Worm (Caenorhabditis elegans) whole organism, young adult: ENCODE data around the gene prx-10.
A peak's percentile ranks its signal among the peaks of the same experiment; 100 is the strongest.

Source experiments
- B0035.1 ChIP-seq: sonication (generic microtip); optimal IDR thresholded peaks from 2 replicates; lab custom pipeline; 2016; ENCODE audit warnings: missing genetic modification characterization, mild to moderate bottlenecking, missing compliant biosample characterization, missing genotype, missing genetic modification reagents
- B0261.1 ChIP-seq: sonication (generic microtip); optimal IDR thresholded peaks from 2 replicates; lab custom pipeline; 2016; ENCODE audit warnings: mild to moderate bottlenecking, missing genetic modification characterization, moderate library complexity, missing compliant biosample characterization
- B0336.3 ChIP-seq: fragments of 200-800 bp; sonication (Bioruptor generic); IDR thresholded peaks from 2 replicates; pipeline ENCODE4 v1.3.6; 2022; ENCODE audit warnings: missing genetic modification characterization, missing compliant biosample characterization
- D2030.7 ChIP-seq: fragments of 200-800 bp; sonication (Bioruptor generic); IDR thresholded peaks from 2 replicates; pipeline ENCODE4 v1.3.6; 2022; ENCODE audit warnings: missing genetic modification reagents, missing genetic modification characterization, missing compliant biosample characterization
- F10E7.11 ChIP-seq: sonication (generic microtip); optimal IDR thresholded peaks from 2 replicates; lab custom pipeline; 2017; ENCODE audit warnings: mild to moderate bottlenecking, missing genetic modification characterization, moderate library complexity, missing compliant biosample characterization
- F33H1.4 ChIP-seq: fragments of 200-800 bp; sonication (Bioruptor generic); IDR thresholded peaks from 2 replicates; pipeline ENCODE4 v1.3.6; 2022; ENCODE audit warnings: missing genetic modification reagents, missing genetic modification characterization, missing compliant biosample characterization
- F37B4.10 ChIP-seq: fragments of 200-800 bp; sonication (Bioruptor generic); IDR thresholded peaks from 2 replicates; pipeline ENCODE4 v1.3.6; 2022; ENCODE audit warnings: missing genetic modification characterization, missing compliant biosample characterization
- F39B2.1 ChIP-seq: fragments of 200-800 bp; sonication (Bioruptor generic); IDR thresholded peaks from 2 replicates; pipeline ENCODE4 v1.3.6; 2022; ENCODE audit warnings: missing genetic modification reagents, missing genetic modification characterization, missing compliant biosample characterization
- F52B5.7 ChIP-seq: sonication (generic microtip); optimal IDR thresholded peaks from 2 replicates; lab custom pipeline; 2016; ENCODE audit warnings: mild to moderate bottlenecking, missing genetic modification characterization, missing compliant biosample characterization
- F57A8.1 ChIP-seq: fragments of 200-800 bp; sonication (Bioruptor generic); optimal IDR thresholded peaks from 2 replicates; lab custom pipeline; 2018; ENCODE audit warnings: mild to moderate bottlenecking, missing genetic modification characterization, moderate library complexity, missing compliant biosample characterization
- T26A5.8 ChIP-seq: sonication (generic microtip); optimal IDR thresholded peaks from 2 replicates; lab custom pipeline; 2016; ENCODE audit warnings: missing genetic modification characterization, missing compliant biosample characterization
- Y67H2A.10 ChIP-seq: fragments of 200-800 bp; sonication (Bioruptor generic); conservative IDR thresholded peaks from 2 replicates; pipeline ENCODE4 v1.3.6; 2022; ENCODE audit warnings: missing genetic modification reagents, missing genetic modification characterization, missing compliant biosample characterization
- akir-1 ChIP-seq: fragments of 200-800 bp; sonication (Bioruptor generic); optimal IDR thresholded peaks from 2 replicates; lab custom pipeline; 2018; ENCODE audit warnings: mild to moderate bottlenecking, missing genetic modification characterization, moderate library complexity, missing compliant biosample characterization
- ama-1 ChIP-seq, 3 experiments: fragments of 150-350 bp in 1 of 3; sonication (generic microtip) in 2 of 3; optimal IDR thresholded peaks; 2 replicates each; lab custom pipeline; 2014 to 2018; ENCODE audit warnings: missing biosample characterization in 2 of 3, missing genetic modification characterization in 2 of 3, missing genetic modification reagents in 2 of 3
- atf-7 ChIP-seq: sonication (generic microtip); optimal IDR thresholded peaks from 2 replicates; lab custom pipeline; 2017; ENCODE audit warnings: mild to moderate bottlenecking, missing genetic modification characterization, missing compliant biosample characterization
- athp-1 ChIP-seq: sonication (generic microtip); optimal IDR thresholded peaks from 2 replicates; lab custom pipeline; 2017; ENCODE audit warnings: mild to moderate bottlenecking, missing genetic modification characterization, missing compliant biosample characterization
- cebp-1 ChIP-seq, 2 experiments: fragments of 200-800 bp in 1 of 2; sonication (Bioruptor generic) in 1 of 2; sonication (generic microtip) in 1 of 2; IDR thresholded peaks in 1 of 2; optimal IDR thresholded peaks in 1 of 2; 2 replicates each; pipeline versions ENCODE4 v1.3.6 to Lab custom; 2017 to 2022; ENCODE audit warnings: missing compliant biosample characterization in 2 of 2, missing genetic modification characterization in 2 of 2, mild to moderate bottlenecking in 1 of 2, missing genetic modification reagents in 1 of 2, moderate library complexity in 1 of 2
- ceh-100 ChIP-seq: fragments of 200-800 bp; sonication (Bioruptor generic); IDR thresholded peaks from 2 replicates; pipeline ENCODE4 v1.3.6; 2022; ENCODE audit warnings: missing genetic modification reagents, missing genetic modification characterization, missing compliant biosample characterization
- ceh-27 ChIP-seq: fragments of 200-800 bp; sonication (Bioruptor generic); optimal IDR thresholded peaks from 2 replicates; lab custom pipeline; 2018; ENCODE audit warnings: mild to moderate bottlenecking, missing genetic modification characterization, moderate library complexity, missing compliant biosample characterization
- chd-7 ChIP-seq: sonication (generic microtip); optimal IDR thresholded peaks from 2 replicates; lab custom pipeline; 2016; ENCODE audit warnings: mild to moderate bottlenecking, missing genetic modification characterization, moderate library complexity, missing compliant biosample characterization
- die-1 ChIP-seq: sonication (generic microtip); optimal IDR thresholded peaks from 2 replicates; lab custom pipeline; 2016; ENCODE audit warnings: missing genotype, mild to moderate bottlenecking, missing genetic modification characterization, missing compliant biosample characterization
- dox-1 ChIP-seq: fragments of 200-800 bp; sonication (Bioruptor generic); IDR thresholded peaks from 2 replicates; pipeline ENCODE4 v1.3.6; 2022; ENCODE audit warnings: missing genetic modification reagents, missing genetic modification characterization, missing compliant biosample characterization
- efl-1 ChIP-seq: fragments of 150-350 bp; optimal IDR thresholded peaks from 2 replicates; lab custom pipeline; 2014; ENCODE audit warnings: missing biosample characterization, missing genetic modification reagents, missing genetic modification characterization
- egl-44 ChIP-seq: fragments of 200-800 bp; sonication (Bioruptor generic); IDR thresholded peaks from 2 replicates; pipeline ENCODE4 v1.3.6; 2022; ENCODE audit warnings: missing genetic modification reagents, missing genetic modification characterization, missing compliant biosample characterization
- egrh-3 ChIP-seq: fragments of 200-800 bp; sonication (Bioruptor generic); IDR thresholded peaks from 2 replicates; pipeline ENCODE4 v1.3.6; 2022; ENCODE audit warnings: missing genetic modification reagents, missing genetic modification characterization, missing compliant biosample characterization
- hmg-1.2 ChIP-seq: fragments of 200-800 bp; sonication (Bioruptor generic); IDR thresholded peaks from 2 replicates; pipeline ENCODE4 v1.3.6; 2022; ENCODE audit warnings: missing genetic modification reagents, missing genetic modification characterization, missing compliant biosample characterization
- hrde-1 ChIP-seq: sonication (generic microtip); optimal IDR thresholded peaks from 2 replicates; lab custom pipeline; 2016; ENCODE audit warnings: missing genetic modification characterization, mild to moderate bottlenecking, missing compliant biosample characterization, moderate library complexity, missing genotype, missing genetic modification reagents, borderline replicate concordance
- hsf-1 ChIP-seq: fragments of 200-800 bp; sonication (Bioruptor generic); IDR thresholded peaks from 2 replicates; pipeline ENCODE4 v1.3.6; 2022; ENCODE audit warnings: missing genetic modification reagents, missing genetic modification characterization, missing compliant biosample characterization
- lin-26 ChIP-seq: fragments of 200-800 bp; sonication (Bioruptor generic); IDR thresholded peaks from 2 replicates; pipeline ENCODE4 v1.3.6; 2022; ENCODE audit warnings: missing genetic modification reagents, missing genetic modification characterization, missing compliant biosample characterization
- lin-35 ChIP-seq, 3 experiments: fragments of 150-350 bp in 2 of 3; sonication (generic microtip) in 1 of 3; optimal IDR thresholded peaks; 2 replicates each; lab custom pipeline; 2014 to 2018; ENCODE audit warnings: missing biosample characterization in 3 of 3, missing genetic modification characterization in 3 of 3, missing genetic modification reagents in 3 of 3
- lin-40 ChIP-seq: sonication (generic microtip); optimal IDR thresholded peaks from 2 replicates; lab custom pipeline; 2016; ENCODE audit warnings: missing genetic modification characterization, mild to moderate bottlenecking, missing compliant biosample characterization, missing genotype, missing genetic modification reagents
- madf-3 ChIP-seq: fragments of 200-800 bp; sonication (Bioruptor generic); IDR thresholded peaks from 2 replicates; pipeline ENCODE4 v1.3.6; 2022; ENCODE audit warnings: missing genetic modification reagents, missing genetic modification characterization, missing compliant biosample characterization
- madf-8 ChIP-seq: fragments of 200-800 bp; sonication (Bioruptor generic); conservative IDR thresholded peaks from 2 replicates; pipeline ENCODE4 v1.3.6; 2022; ENCODE audit warnings: missing genetic modification reagents, missing genetic modification characterization, missing compliant biosample characterization
- mcd-1 ChIP-seq: fragments of 200-800 bp; sonication (Bioruptor generic); IDR thresholded peaks from 2 replicates; pipeline ENCODE4 v1.3.6; 2022; ENCODE audit warnings: missing genetic modification reagents, missing genetic modification characterization, missing compliant biosample characterization
- nfya-1 ChIP-seq: sonication (generic microtip); optimal IDR thresholded peaks from 2 replicates; lab custom pipeline; 2017; ENCODE audit warnings: antibody characterized with exemption, missing compliant biosample characterization, missing genetic modification characterization, borderline replicate concordance; ENCODE audit not compliant: insufficient read depth
- nfya-2 ChIP-seq: fragments of 200-800 bp; sonication (Bioruptor generic); IDR thresholded peaks from 2 replicates; pipeline ENCODE4 v1.3.6; 2022; ENCODE audit warnings: missing genetic modification reagents, missing genetic modification characterization, missing compliant biosample characterization
- nhr-120 ChIP-seq: fragments of 200-800 bp; sonication (Bioruptor generic); IDR thresholded peaks from 2 replicates; pipeline ENCODE4 v1.3.6; 2022; ENCODE audit warnings: missing genetic modification characterization, missing compliant biosample characterization
- rcor-1 ChIP-seq: fragments of 200-800 bp; sonication (Bioruptor generic); IDR thresholded peaks from 2 replicates; pipeline ENCODE4 v1.3.6; 2022; ENCODE audit warnings: missing genetic modification reagents, missing genetic modification characterization, missing compliant biosample characterization
- snpc-1.1 ChIP-seq: sonication (generic microtip); optimal IDR thresholded peaks from 2 replicates; lab custom pipeline; 2017; ENCODE audit warnings: missing genetic modification characterization, mild to moderate bottlenecking, missing compliant biosample characterization, antibody characterized with exemption, moderate library complexity, missing genotype, missing genetic modification reagents; ENCODE audit not compliant: insufficient read depth
- snpc-3.4 ChIP-seq: sonication (generic microtip); optimal IDR thresholded peaks from 2 replicates; lab custom pipeline; 2017; ENCODE audit warnings: missing genetic modification characterization, mild to moderate bottlenecking, missing compliant biosample characterization, antibody characterized with exemption, moderate library complexity, missing genotype, missing genetic modification reagents
- snpc-4 ChIP-seq, 5 experiments: fragments of 150-350 bp in 1 of 5; sonication (generic microtip) in 4 of 5; optimal IDR thresholded peaks; 2 replicates each; lab custom pipeline; 2014 to 2018; ENCODE audit warnings: missing genetic modification characterization in 5 of 5, missing biosample characterization in 3 of 5, antibody characterized with exemption in 2 of 5, mild to moderate bottlenecking in 2 of 5, missing compliant biosample characterization in 2 of 5, missing genotype in 2 of 5, moderate library complexity in 2 of 5, missing genetic modification reagents in 1 of 5
- sptf-2 ChIP-seq: fragments of 200-800 bp; sonication (Bioruptor generic); optimal IDR thresholded peaks from 2 replicates; lab custom pipeline; 2018; ENCODE audit warnings: mild to moderate bottlenecking, missing genetic modification characterization, missing compliant biosample characterization
- tbx-9 ChIP-seq: sonication (generic microtip); optimal IDR thresholded peaks from 2 replicates; lab custom pipeline; 2016; ENCODE audit warnings: borderline replicate concordance, missing genetic modification characterization, inconsistent platforms, missing compliant biosample characterization
- tlf-1 ChIP-seq: fragments of 200-800 bp; sonication (Bioruptor generic); optimal IDR thresholded peaks from 2 replicates; lab custom pipeline; 2018; ENCODE audit warnings: mild to moderate bottlenecking, missing genetic modification characterization, missing compliant biosample characterization
- ztf-18 ChIP-seq: sonication (generic microtip); optimal IDR thresholded peaks from 2 replicates; lab custom pipeline; 2016; ENCODE audit warnings: missing genotype, mild to moderate bottlenecking, missing genetic modification characterization, missing compliant biosample characterization

The prx-10 gene

ce11 chrIII:5230415-5230814 lies 5.8 kb upstream of the prx-10 start, which contains the start of gene prmt-5 (continued):
- TF ChIP-seq F39B2.1 (peak; percentile 64; the same call in 1 of the 2 replicates), snpc-4 (GFP tag; optimal IDR thresholded peaks at IDR 0.05; lab: Kevin White, UChicago) (no peak), snpc-4 (tag; optimal IDR thresholded peaks at IDR 0.05; lab: Kevin White, UChicago) (peak in 2 of 4 experiments; percentile 28 to 48), B0261.1 (tag; lab: Kevin White, UChicago) (peak; percentile 22), akir-1 (GFP tag; lab: Kevin White, UChicago) (no peak), egl-44 (no peak), hmg-1.2 (peak; percentile 44; the same call in 1 of the 2 replicates), rcor-1 (GFP tag; lab: Robert Waterston, UW) (peak; percentile 52; the same call in 1 of the 2 replicates), lin-35 (GFP tag; optimal IDR thresholded peaks at IDR 0.05; lab: Kevin White, UChicago) (peak in 1 of 3 experiments; percentile 22), athp-1 (peak; percentile 91), tbx-9 (tag; lab: Kevin White, UChicago) (peak; percentile 26), F33H1.4 (peak; percentile 27; the same call in 1 of the 2 replicates), madf-3 (GFP tag; lab: Robert Waterston, UW) (peak; percentile 80; the same call in 1 of the 2 replicates), hsf-1 (GFP tag; lab: Robert Waterston, UW) (peak; percentile 66; the same call in 1 of the 2 replicates), hrde-1 (peak; percentile 84), egrh-3 (GFP tag; lab: Robert Waterston, UW) (no peak), die-1 (tag; lab: Kevin White, UChicago) (peak; percentile 10), T26A5.8 (peak; percentile 36), snpc-3.4 (tag; lab: Kevin White, UChicago) (peak; percentile 62), ceh-100 (GFP tag; lab: Robert Waterston, UW) (peak; percentile 56), tlf-1 (GFP tag; lab: Kevin White, UChicago) (peak; percentile 89), sptf-2 (GFP tag; lab: Kevin White, UChicago) (no peak), madf-8 (GFP tag; lab: Robert Waterston, UW) (no peak), chd-7 (tag; lab: Kevin White, UChicago) (peak; percentile 93), atf-7 (tag; lab: Kevin White, UChicago) (peak; percentile 79), Y67H2A.10 (no peak), ztf-18 (tag; lab: Kevin White, UChicago) (peak; percentile 40), ama-1 (optimal IDR thresholded peaks at IDR 0.05; lab: Kevin White, UChicago) (peak; percentile 91), ama-1 (GFP tag; optimal IDR thresholded peaks at IDR 0.05; lab: Kevin White, UChicago) (peak; percentile 56 to 61), lin-26 (GFP tag; lab: Robert Waterston, UW) (0 out of 2 replicates have a peak, but pooled peaks have one; percentile 53), D2030.7 (GFP tag; lab: Robert Waterston, UW) (peak; percentile 47), mcd-1 (GFP tag; lab: Robert Waterston, UW) (peak; percentile 64), nfya-1 (tag; lab: Kevin White, UChicago) (no peak), F37B4.10 (GFP tag; lab: Robert Waterston, UW) (no peak), lin-40 (peak; percentile 53), F57A8.1 (GFP tag; lab: Kevin White, UChicago) (peak; percentile 36), efl-1 (GFP tag; lab: Kevin White, UChicago) (no peak), ceh-27 (peak; percentile 12), B0336.3 (GFP tag; lab: Robert Waterston, UW) (peak; percentile 96), snpc-1.1 (tag; lab: Kevin White, UChicago) (peak; percentile 29), dox-1 (GFP tag; lab: Robert Waterston, UW) (peak; percentile 59), cebp-1 (GFP tag; IDR thresholded peaks at IDR 0.05; lab: Robert Waterston, UW) (no peak), cebp-1 (tag; optimal IDR thresholded peaks at IDR 0.05; lab: Kevin White, UChicago) (peak; percentile 54), nhr-120 (GFP tag; lab: Robert Waterston, UW) (no peak), F52B5.7 (tag; lab: Kevin White, UChicago) (peak; percentile 97), nfya-2 (peak; percentile 37; the same call in 1 of the 2 replicates), B0035.1 (tag; lab: Kevin White, UChicago) (peak; percentile 76), F10E7.11 (peak; percentile 83)
